Fruit fly (Drosophila melanogaster): ENCODE measurements around the gene GckIII.

GckIII gene

DNA sequence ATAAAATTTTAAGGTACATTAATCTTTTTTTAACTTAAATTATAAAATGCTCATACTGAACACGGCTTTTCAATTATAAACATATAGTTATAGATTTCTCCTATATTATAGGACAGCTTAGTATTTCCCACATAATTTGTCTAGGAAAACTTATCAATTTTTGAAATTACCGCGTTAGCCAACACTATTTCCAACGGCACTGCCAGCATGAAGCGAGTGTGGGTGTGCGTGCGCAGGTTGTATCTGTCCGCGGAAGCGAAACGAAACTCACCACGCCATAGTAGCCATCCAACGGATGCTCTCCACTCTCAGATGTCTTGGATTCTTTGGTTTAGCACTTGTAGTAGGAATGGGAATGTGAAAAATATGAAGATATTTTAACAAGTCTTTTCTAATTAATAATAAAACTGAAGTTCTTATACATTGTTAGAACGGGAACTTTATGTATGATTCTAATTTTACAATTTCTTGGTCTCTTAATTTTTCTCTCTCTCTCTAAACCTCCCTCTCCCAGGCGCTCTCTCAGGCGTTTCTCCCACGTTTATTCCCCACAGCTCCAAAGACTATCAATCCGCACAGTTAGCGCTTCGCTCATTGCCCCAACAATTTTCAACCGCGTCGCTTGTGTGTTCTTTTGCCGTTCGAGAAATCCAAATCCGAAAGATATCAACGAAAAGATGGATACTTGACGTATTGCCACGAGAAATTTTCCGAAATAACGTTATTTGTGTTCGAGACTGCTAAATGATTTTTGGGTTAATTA lies 31.7 kb upstream of the GckIII start, which contains the start of gene Dad (continued):
- TF ChIP-seq al (GFP tag; IDR thresholded peaks at IDR 0.05), result no peak
- TF ChIP-seq peb (GFP tag; IDR thresholded peaks at IDR 0.05), result no peak
- no peak for TF ChIP-seq p53 (GFP tag; optimal IDR thresholded peaks at IDR 0.05)
- no peak for TF ChIP-seq CG32772 (GFP tag; IDR thresholded peaks at IDR 0.05)
- peak; percentile 42; the same call in 1 of the 3 replicates for TF ChIP-seq zen2 (GFP tag; IDR thresholded peaks at IDR 0.05; ENCODE audit: partially characterized antibody)
- no peak for TF ChIP-seq CG11398 (GFP tag; optimal IDR thresholded peaks at IDR 0.05)
- TF ChIP-seq CG9437 (GFP tag; optimal IDR thresholded peaks at IDR 0.05), result no peak
- TF ChIP-seq da (GFP tag; optimal IDR thresholded peaks at IDR 0.05), result no peak
- TF ChIP-seq Doc3 (GFP tag; IDR thresholded peaks at IDR 0.05; ENCODE audit: partially characterized antibody), result peak; percentile 36; the same call in 1 of the 3 replicates
- peak; percentile 11 for TF ChIP-seq CG12219 (GFP tag; optimal IDR thresholded peaks at IDR 0.05)
- no peak for TF ChIP-seq Lhr (GFP tag; optimal IDR thresholded peaks at IDR 0.05)
- TF ChIP-seq Taf1 (GFP tag; IDR thresholded peaks at IDR 0.05), result no peak
- peak; percentile 77 for TF ChIP-seq Med (GFP tag)
- TF ChIP-seq Sin3A (optimal IDR thresholded peaks at IDR 0.05), result no peak
- no peak for TF ChIP-seq Dref (GFP tag; IDR thresholded peaks at IDR 0.05)
- TF ChIP-seq Side (GFP tag; optimal IDR thresholded peaks at IDR 0.05), result peak; percentile 11
- no peak for TF ChIP-seq Meics (GFP tag; optimal IDR thresholded peaks at IDR 0.05)
- no peak for TF ChIP-seq NK7.1 (GFP tag; optimal IDR thresholded peaks at IDR 0.05)
- TF ChIP-seq tap (tag; optimal IDR thresholded peaks at IDR 0.05), result no peak
- TF ChIP-seq CG13624 (GFP tag; optimal IDR thresholded peaks at IDR 0.05), result no peak
- TF ChIP-seq Rx (GFP tag; IDR thresholded peaks at IDR 0.05), result no peak
- TF ChIP-seq Sry-β (GFP tag; optimal IDR thresholded peaks at IDR 0.05), result no peak
- no peak for TF ChIP-seq dimm (GFP tag; IDR thresholded peaks at IDR 0.05)
- no peak for TF ChIP-seq CG4328 (GFP tag; optimal IDR thresholded peaks at IDR 0.05)
- TF ChIP-seq Xbp1 (GFP tag; optimal IDR thresholded peaks at IDR 0.05), result no peak
- no peak for TF ChIP-seq chif (GFP tag; optimal IDR thresholded peaks at IDR 0.05)
- peak; percentile 11; the same call in 1 of the 3 replicates for TF ChIP-seq CG2199 (GFP tag; IDR thresholded peaks at IDR 0.05)
- TF ChIP-seq fd3F (GFP tag; optimal IDR thresholded peaks at IDR 0.05), result no peak
- no peak for TF ChIP-seq twi (tag; optimal IDR thresholded peaks at IDR 0.05)
- TF ChIP-seq Nf-YB (GFP tag; optimal IDR thresholded peaks at IDR 0.05), result no peak
- peak; percentile 16 for TF ChIP-seq ab (GFP tag; optimal IDR thresholded peaks at IDR 0.05)
- no peak for TF ChIP-seq CHES-1-like (GFP tag; optimal IDR thresholded peaks at IDR 0.05)
- no peak for TF ChIP-seq Antp (GFP tag; optimal IDR thresholded peaks at IDR 0.05)
- TF ChIP-seq Blimp-1 (GFP tag; optimal IDR thresholded peaks at IDR 0.05), result no peak
- TF ChIP-seq jigr1 (GFP tag; IDR thresholded peaks at IDR 0.05), result no peak
- peak; percentile 25; the same call in 1 of the 2 replicates for TF ChIP-seq CG13287 (GFP tag; IDR thresholded peaks at IDR 0.05; ENCODE audit: partially characterized antibody)
- no peak for TF ChIP-seq CG1024 (GFP tag; IDR thresholded peaks at IDR 0.05)
- no peak for TF ChIP-seq prd (optimal IDR thresholded peaks at IDR 0.05)
- no peak for TF ChIP-seq prd (GFP tag; IDR thresholded peaks at IDR 0.05)
- TF ChIP-seq CG13775 (GFP tag; optimal IDR thresholded peaks at IDR 0.05), result peak; percentile 22
- TF ChIP-seq Doc2 (GFP tag; IDR thresholded peaks at IDR 0.05), result no peak
- TF ChIP-seq CG6765 (GFP tag; optimal IDR thresholded peaks at IDR 0.05), result peak; percentile 45
- no peak for TF ChIP-seq bigmax (GFP tag; optimal IDR thresholded peaks at IDR 0.05)
- no peak for TF ChIP-seq CG10431 (GFP tag; optimal IDR thresholded peaks at IDR 0.05)
- no peak for TF ChIP-seq Aef1 (GFP tag; IDR thresholded peaks at IDR 0.05)
- no peak for TF ChIP-seq ssp (GFP tag; IDR thresholded peaks at IDR 0.05)
- no peak for TF ChIP-seq CG7928 (GFP tag; optimal IDR thresholded peaks at IDR 0.05)
- TF ChIP-seq Vsx1 (GFP tag; optimal IDR thresholded peaks at IDR 0.05), result no peak
- TF ChIP-seq CG3065 (GFP tag; optimal IDR thresholded peaks at IDR 0.05), result no peak
- TF ChIP-seq tup (GFP tag; optimal IDR thresholded peaks at IDR 0.05), result no peak
- TF ChIP-seq CG9932 (GFP tag; IDR thresholded peaks at IDR 0.05), result no peak
